Fruit fly (Drosophila melanogaster): Measurements from ENCODE around the gene Myc.

DNA sequence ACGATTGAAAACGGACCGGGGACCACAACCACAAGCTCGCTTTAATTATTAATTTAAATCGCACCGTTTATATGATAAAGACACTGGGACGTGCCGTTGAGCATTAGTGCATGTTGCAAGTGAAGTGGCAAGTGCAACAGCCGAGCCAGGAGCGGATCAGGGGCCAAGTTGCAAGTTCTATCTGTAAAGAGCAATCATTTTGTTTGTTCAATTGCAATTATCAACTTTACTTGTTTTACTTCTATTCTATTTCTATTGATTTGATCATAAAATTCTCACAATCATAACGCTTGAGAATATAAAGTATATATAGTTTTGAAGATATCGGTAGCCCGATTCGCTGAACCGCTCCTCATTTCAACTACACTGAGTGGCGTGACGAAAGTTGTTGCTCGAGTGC lies 63.2 kb downstream of the Myc start:
- TF ChIP-seq CG3407 (GFP tag; optimal IDR thresholded peaks at IDR 0.05) (no peak), CG14860 (GFP tag; IDR thresholded peaks at IDR 0.05; ENCODE audit: partially characterized antibody) (no peak), CG33557 (GFP tag; optimal IDR thresholded peaks at IDR 0.05) (no peak), Xrp1 (GFP tag; IDR thresholded peaks at IDR 0.05) (no peak), CG2712 (tag; optimal IDR thresholded peaks at IDR 0.05) (no peak), exex (tag; optimal IDR thresholded peaks at IDR 0.05) (no peak), B-H2 (GFP tag; optimal IDR thresholded peaks at IDR 0.05) (no peak), Ets65A (GFP tag) (peak; percentile 73), CG8765 (GFP tag; IDR thresholded peaks at IDR 0.05) (no peak), CG1233 (GFP tag; optimal IDR thresholded peaks at IDR 0.05) (no peak)
